Worm (Caenorhabditis elegans) whole organism, young adult: ENCODE measurements around the gene iglr-1.
"Not testable (repeated sequence)": the region's sequence is repeated elsewhere in the genome, so short reads cannot be mapped to it uniquely, and the experiment has no call there.

Experiments
- Y95B8A.8 ChIP-seq: fragments of 200-800 bp; sonication (Bioruptor generic); IDR thresholded peaks from 2 replicates; pipeline ENCODE4 v1.3.6; 2022; ENCODE audit warnings: missing genetic modification reagents, missing genetic modification characterization, missing compliant biosample characterization
- akir-1 ChIP-seq: fragments of 200-800 bp; sonication (Bioruptor generic); optimal IDR thresholded peaks from 2 replicates; lab custom pipeline; 2018; ENCODE audit warnings: mild to moderate bottlenecking, missing genetic modification characterization, moderate library complexity, missing compliant biosample characterization
- dpl-1 ChIP-seq: fragments of 150-350 bp; optimal IDR thresholded peaks from 2 replicates; lab custom pipeline; 2014; ENCODE audit warnings: missing biosample characterization, missing genetic modification reagents, missing genetic modification characterization
- madf-3 ChIP-seq: fragments of 200-800 bp; sonication (Bioruptor generic); IDR thresholded peaks from 2 replicates; pipeline ENCODE4 v1.3.6; 2022; ENCODE audit warnings: missing genetic modification reagents, missing genetic modification characterization, missing compliant biosample characterization
- nfya-1 ChIP-seq: sonication (generic microtip); optimal IDR thresholded peaks from 2 replicates; lab custom pipeline; 2017; ENCODE audit warnings: antibody characterized with exemption, missing compliant biosample characterization, missing genetic modification characterization, borderline replicate concordance; ENCODE audit not compliant: insufficient read depth
- sptf-2 ChIP-seq: fragments of 200-800 bp; sonication (Bioruptor generic); optimal IDR thresholded peaks from 2 replicates; lab custom pipeline; 2018; ENCODE audit warnings: mild to moderate bottlenecking, missing genetic modification characterization, missing compliant biosample characterization
- tbp1 ChIP-seq: fragments of 200-800 bp; sonication (Bioruptor generic); optimal IDR thresholded peaks from 2 replicates; lab custom pipeline; 2018; ENCODE audit warnings: mild to moderate bottlenecking, missing genetic modification characterization, missing compliant biosample characterization
- unc-62 ChIP-seq: fragments of 150-350 bp; optimal IDR thresholded peaks from 2 replicates; lab custom pipeline; 2014; ENCODE audit warnings: missing biosample characterization, missing genetic modification reagents, missing genetic modification characterization

DNA sequence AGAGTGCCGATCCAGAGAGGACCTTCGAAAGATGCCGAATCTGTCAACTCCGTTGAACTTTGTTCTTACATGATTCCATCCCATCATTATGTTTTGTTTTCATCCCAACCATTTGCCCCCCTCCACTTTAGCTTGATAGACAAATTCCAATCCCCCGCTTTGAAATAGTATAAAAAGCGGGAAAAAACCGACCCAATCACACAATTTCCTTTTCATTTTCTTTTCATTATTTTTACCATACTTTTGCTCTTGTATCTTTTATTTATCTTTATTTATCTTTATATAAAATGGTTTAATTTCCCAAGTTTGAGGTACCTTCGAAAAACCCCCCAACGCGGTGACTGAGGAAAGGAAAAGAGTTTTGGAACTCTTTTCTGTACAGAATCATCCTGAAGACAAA lies 24.7 kb downstream of the iglr-1 start, which contains the start of gene F20D1.22:
- TF ChIP-seq dpl-1; nfya-1 (tag; lab: Kevin White, UChicago); sptf-2 (GFP tag; lab: Kevin White, UChicago); unc-62 (GFP tag; lab: Kevin White, UChicago); akir-1 (GFP tag; lab: Kevin White, UChicago); Y95B8A.8 (GFP tag; lab: Robert Waterston, UW); madf-3 (GFP tag; lab: Robert Waterston, UW); tbp1 (GFP tag; lab: Kevin White, UChicago): not testable (repeated sequence)
